Fruit fly (Drosophila melanogaster) whole organism, embryonic: ENCODE measurements around the gene Trs23.

ENCODE experiments used
- Aef1 ChIP-seq: fragments of 200-800 bp; sonication (Bioruptor generic); IDR thresholded peaks from 3 replicates; pipeline ENCODE4 v1.3.6; 2022; ENCODE audit warnings: missing biosample characterization, missing genetic modification characterization
- CG10366 ChIP-seq: fragments of 200-800 bp; sonication (Bioruptor generic); IDR thresholded peaks from 2 replicates; pipeline ENCODE4 v1.3.6; 2022; ENCODE audit warnings: missing biosample characterization, missing genetic modification characterization
- CG11560 ChIP-seq: fragments of 200-800 bp; sonication (Bioruptor generic); IDR thresholded peaks from 3 replicates; pipeline ENCODE4 v1.3.6; 2022; ENCODE audit warnings: missing biosample characterization, missing genetic modification characterization
- CG11695 ChIP-seq: fragments of 200-800 bp; sonication (Bioruptor generic); IDR thresholded peaks from 3 replicates; pipeline ENCODE4 v1.3.6; 2022; ENCODE audit warnings: missing biosample characterization, missing genetic modification characterization
- CG12391 ChIP-seq: fragments of 200-800 bp; sonication (Bioruptor generic); optimal IDR thresholded peaks from 3 replicates; lab custom pipeline; 2018; ENCODE audit warnings: missing biosample characterization, mild to moderate bottlenecking, missing genetic modification characterization, moderate library complexity
- CG12744 ChIP-seq: fragments of 200-800 bp; sonication (Bioruptor generic); optimal IDR thresholded peaks from 2 replicates; lab custom pipeline; 2016; ENCODE audit warnings: missing biosample characterization, missing genetic modification characterization
- CG14441 ChIP-seq: fragments of 200-800 bp; sonication (Bioruptor generic); IDR thresholded peaks from 2 replicates; pipeline ENCODE4 v1.3.6; 2022; ENCODE audit warnings: missing biosample characterization, missing genetic modification characterization
- CG15011 ChIP-seq: fragments of 200-800 bp; sonication (Bioruptor generic); optimal IDR thresholded peaks from 3 replicates; lab custom pipeline; 2018; ENCODE audit warnings: missing biosample characterization, mild to moderate bottlenecking, missing genetic modification characterization
- CG1529 ChIP-seq: fragments of 200-800 bp; sonication (Bioruptor generic); optimal IDR thresholded peaks from 3 replicates; lab custom pipeline; 2018; ENCODE audit warnings: missing biosample characterization, missing genetic modification characterization
- CG15696 ChIP-seq: fragments of 200-800 bp; sonication (Bioruptor generic); optimal IDR thresholded peaks from 2 replicates; lab custom pipeline; 2019; ENCODE audit warnings: missing biosample characterization, mild to moderate bottlenecking, missing genetic modification characterization, moderate library complexity
- CG17385 ChIP-seq: fragments of 200-800 bp; sonication (Bioruptor generic); optimal IDR thresholded peaks from 3 replicates; lab custom pipeline; 2018; ENCODE audit warnings: missing biosample characterization, mild to moderate bottlenecking, missing genetic modification characterization
- CG17568 ChIP-seq: fragments of 200-800 bp; sonication (Bioruptor generic); optimal IDR thresholded peaks from 2 replicates; lab custom pipeline; 2018; ENCODE audit warnings: missing biosample characterization, mild to moderate bottlenecking, missing genetic modification characterization, moderate library complexity
- CG17912 ChIP-seq: fragments of 200-800 bp; sonication (Bioruptor generic); optimal IDR thresholded peaks from 2 replicates; lab custom pipeline; 2018; ENCODE audit warnings: missing biosample characterization, mild to moderate bottlenecking, missing genetic modification characterization
- CG3065 ChIP-seq: fragments of 200-800 bp; sonication (Bioruptor generic); optimal IDR thresholded peaks from 2 replicates; lab custom pipeline; 2016; ENCODE audit warnings: missing biosample characterization, missing genetic modification characterization
- CG31388 ChIP-seq: fragments of 200-800 bp; sonication (Bioruptor generic); optimal IDR thresholded peaks from 2 replicates; lab custom pipeline; 2016; ENCODE audit warnings: missing biosample characterization, missing genetic modification characterization
- CG3281 ChIP-seq: fragments of 200-800 bp; sonication (Bioruptor generic); optimal IDR thresholded peaks from 3 replicates; lab custom pipeline; 2017; ENCODE audit warnings: missing biosample characterization, mild to moderate bottlenecking, missing genetic modification characterization
- CG3407 ChIP-seq: fragments of 200-800 bp; sonication (Bioruptor generic); optimal IDR thresholded peaks from 2 replicates; lab custom pipeline; 2018; ENCODE audit warnings: missing biosample characterization, mild to moderate bottlenecking, missing genetic modification characterization
- CG3995 ChIP-seq: fragments of 200-800 bp; sonication (Bioruptor generic); optimal IDR thresholded peaks from 3 replicates; lab custom pipeline; 2016; ENCODE audit warnings: missing biosample characterization, missing genetic modification characterization
- CG4854 ChIP-seq: fragments of 200-800 bp; sonication (Bioruptor generic); optimal IDR thresholded peaks from 2 replicates; lab custom pipeline; 2016; ENCODE audit warnings: missing biosample characterization, missing genetic modification characterization, inconsistent platforms
- CG6689 ChIP-seq: fragments of 200-800 bp; sonication (Bioruptor generic); IDR thresholded peaks from 2 replicates; pipeline ENCODE4 v1.3.6; 2022; ENCODE audit warnings: missing biosample characterization, missing genetic modification characterization
- CG8089 ChIP-seq: fragments of 200-800 bp; sonication (Bioruptor generic); optimal IDR thresholded peaks from 3 replicates; lab custom pipeline; 2016; ENCODE audit warnings: missing biosample characterization, missing genetic modification characterization
- D19B ChIP-seq: fragments of 200-800 bp; sonication (Bioruptor generic); optimal IDR thresholded peaks from 2 replicates; lab custom pipeline; 2017; ENCODE audit warnings: missing biosample characterization, mild to moderate bottlenecking, missing genetic modification characterization
- Elba2 ChIP-seq: fragments of 200-800 bp; sonication (Bioruptor generic); optimal IDR thresholded peaks from 3 replicates; lab custom pipeline; 2016; ENCODE audit warnings: missing biosample characterization, missing genetic modification characterization
- HLHmδ ChIP-seq: fragments of 200-800 bp; sonication (Bioruptor generic); optimal IDR thresholded peaks from 2 replicates; lab custom pipeline; 2018; ENCODE audit warnings: missing biosample characterization, mild to moderate bottlenecking, missing genetic modification characterization, moderate library complexity
- Hr51 ChIP-seq, 2 experiments: fragments of 200-800 bp; sonication (Bioruptor generic); optimal IDR thresholded peaks; 2 replicates in 1 of 2; 3 replicates in 1 of 2; lab custom pipeline; 2016 to 2018; ENCODE audit warnings: missing biosample characterization in 2 of 2, missing genetic modification characterization in 2 of 2, mild to moderate bottlenecking in 1 of 2, moderate library complexity in 1 of 2
- Nf-YA ChIP-seq: fragments of 200-800 bp; sonication (Bioruptor generic); IDR thresholded peaks from 2 replicates; pipeline ENCODE4 v1.3.6; 2022; ENCODE audit warnings: missing biosample characterization, missing genetic modification characterization
- Sox102F ChIP-seq: fragments of 200-800 bp; sonication (Bioruptor generic); optimal IDR thresholded peaks from 2 replicates; lab custom pipeline; 2018; ENCODE audit warnings: missing biosample characterization, mild to moderate bottlenecking, missing genetic modification characterization, moderate library complexity
- ara ChIP-seq: fragments of 200-800 bp; sonication (Bioruptor generic); IDR thresholded peaks from 2 replicates; pipeline ENCODE4 v1.3.6; 2022; ENCODE audit warnings: missing biosample characterization, missing genetic modification characterization
- chif ChIP-seq, 2 experiments: fragments of 200-800 bp; sonication (Bioruptor generic); optimal IDR thresholded peaks; 3 replicates each; lab custom pipeline; 2016; ENCODE audit warnings: missing biosample characterization in 2 of 2, missing genetic modification characterization in 2 of 2
- dati ChIP-seq: fragments of 200-800 bp; sonication (Bioruptor generic); IDR thresholded peaks from 2 replicates; pipeline ENCODE4 v1.3.6; 2022; ENCODE audit warnings: missing biosample characterization, missing genetic modification characterization
- fd3F ChIP-seq: fragments of 200-800 bp; sonication (Bioruptor generic); optimal IDR thresholded peaks from 2 replicates; lab custom pipeline; 2018; ENCODE audit warnings: missing biosample characterization, mild to moderate bottlenecking, missing genetic modification characterization, moderate library complexity
- fd64A ChIP-seq: fragments of 200-800 bp; sonication (Bioruptor generic); optimal IDR thresholded peaks from 3 replicates; lab custom pipeline; 2018; ENCODE audit warnings: missing biosample characterization, mild to moderate bottlenecking, missing genetic modification characterization
- fd96Cb ChIP-seq: fragments of 200-800 bp; sonication (Bioruptor generic); optimal IDR thresholded peaks from 2 replicates; lab custom pipeline; 2018; ENCODE audit warnings: missing biosample characterization, mild to moderate bottlenecking, missing genetic modification characterization, moderate library complexity
- ftz-f1 ChIP-seq: fragments of 200-800 bp; sonication (Bioruptor generic); optimal IDR thresholded peaks from 2 replicates; lab custom pipeline; 2016; ENCODE audit warnings: missing biosample characterization, missing genetic modification characterization
- gcm2 ChIP-seq: fragments of 200-800 bp; sonication (Bioruptor generic); optimal IDR thresholded peaks from 2 replicates; lab custom pipeline; 2016; ENCODE audit warnings: missing biosample characterization, missing genetic modification characterization
- ken ChIP-seq: fragments of 200-800 bp; sonication (Bioruptor generic); IDR thresholded peaks from 3 replicates; pipeline ENCODE4 v1.3.6; 2022; ENCODE audit warnings: missing biosample characterization, missing genetic modification characterization
- odd ChIP-seq: fragments of 200-800 bp; sonication (Bioruptor generic); optimal IDR thresholded peaks from 2 replicates; lab custom pipeline; 2017; ENCODE audit warnings: missing biosample characterization, mild to moderate bottlenecking, missing genetic modification characterization
- pan ChIP-seq, 4 experiments: fragments of >200 bp in 3 of 4; fragments of 200-800 bp in 1 of 4; sonication (Bioruptor generic) in 1 of 4; optimal IDR thresholded peaks in 3 of 4; IDR thresholded peaks in 1 of 4; 2 replicates each; pipeline versions ENCODE4 v1.3.6 to Lab custom; 2017 to 2022; ENCODE audit warnings: missing biosample characterization in 2 of 4, missing genetic modification characterization in 2 of 4, mixed read lengths in 1 of 4
- pfk ChIP-seq: fragments of 200-800 bp; sonication (Bioruptor generic); optimal IDR thresholded peaks from 2 replicates; lab custom pipeline; 2018; ENCODE audit warnings: missing biosample characterization, mild to moderate bottlenecking, missing genetic modification characterization, moderate library complexity
- pros ChIP-seq: fragments of 200-800 bp; sonication (Bioruptor generic); optimal IDR thresholded peaks from 3 replicates; lab custom pipeline; 2019; ENCODE audit warnings: missing biosample characterization, mild to moderate bottlenecking, missing genetic modification characterization, moderate library complexity
- sens ChIP-seq: fragments of 200-800 bp; sonication (Bioruptor generic); peaks from one replicate; lab custom pipeline; 2016; ENCODE audit warnings: missing biosample characterization, missing genetic modification characterization
- sqz ChIP-seq: fragments of 200-800 bp; sonication (Bioruptor generic); optimal IDR thresholded peaks from 3 replicates; lab custom pipeline; 2018; ENCODE audit warnings: missing biosample characterization, mild to moderate bottlenecking, missing genetic modification characterization
- tgo ChIP-seq: fragments of 200-800 bp; sonication (Bioruptor generic); IDR thresholded peaks from 3 replicates; pipeline ENCODE4 v1.3.6; 2022; ENCODE audit warnings: missing biosample characterization, missing genetic modification characterization
- tna ChIP-seq: fragments of 200-800 bp; sonication (Bioruptor generic); IDR thresholded peaks from 2 replicates; pipeline ENCODE4 v1.3.6; 2022; ENCODE audit warnings: missing biosample characterization, missing genetic modification characterization; ENCODE audit not compliant: partially characterized antibody
- vnd ChIP-seq: fragments of 200-800 bp; sonication (Bioruptor generic); IDR thresholded peaks from 3 replicates; pipeline ENCODE4 v1.3.6; 2022; ENCODE audit warnings: missing biosample characterization, missing genetic modification characterization; ENCODE audit not compliant: partially characterized antibody
- wek ChIP-seq: fragments of 200-800 bp; sonication (Bioruptor generic); optimal IDR thresholded peaks from 3 replicates; lab custom pipeline; 2018; ENCODE audit warnings: missing biosample characterization, mild to moderate bottlenecking, missing genetic modification characterization, moderate library complexity
- zen2 ChIP-seq: fragments of 200-800 bp; sonication (Bioruptor generic); IDR thresholded peaks from 3 replicates; pipeline ENCODE4 v1.3.6; 2022; ENCODE audit warnings: missing biosample characterization, missing genetic modification characterization; ENCODE audit not compliant: partially characterized antibody
- zfh2 ChIP-seq: fragments of 200-800 bp; sonication (Bioruptor generic); optimal IDR thresholded peaks from 2 replicates; lab custom pipeline; 2016; ENCODE audit warnings: missing biosample characterization, missing genetic modification characterization

The Trs23 gene

dm6 chr2L:8717618-8718336 is 31.7 kb downstream of the Trs23 start (continued):
- TF ChIP-seq ara (GFP tag; lab: Robert Waterston, UW) (peak; percentile 40), CG10366 (GFP tag; lab: Robert Waterston, UW) (peak; percentile 73), sqz (GFP tag; lab: Kevin White, UChicago) (peak; percentile 71), dati (GFP tag; lab: Robert Waterston, UW) (no peak), CG3281 (GFP tag; lab: Kevin White, UChicago) (peak; percentile 95), CG11560 (tag; lab: Robert Waterston, UW) (peak; percentile 77; the same call in 2 of the 3 replicates), HLHmδ (GFP tag; lab: Kevin White, UChicago) (peak; percentile 75), CG3065 (GFP tag; lab: Kevin White, UChicago) (peak; percentile 72), Aef1 (GFP tag; lab: Robert Waterston, UW) (peak; percentile 77), zen2 (GFP tag; lab: Robert Waterston, UW) (no peak), CG15696 (tag; lab: Kevin White, UChicago) (peak; percentile 62), CG12744 (GFP tag; lab: Kevin White, UChicago) (peak; percentile 55), CG3407 (GFP tag; lab: Kevin White, UChicago) (peak; percentile 81), CG17568 (GFP tag; lab: Kevin White, UChicago) (peak; percentile 83), wek (GFP tag; lab: Kevin White, UChicago) (peak; percentile 73), pros (GFP tag; lab: Kevin White, UChicago) (peak; percentile 47), D19B (GFP tag; lab: Kevin White, UChicago) (peak; percentile 85), CG4854 (GFP tag; lab: Kevin White, UChicago) (peak; percentile 57), vnd (GFP tag; lab: Robert Waterston, UW) (no peak), gcm2 (GFP tag; lab: Kevin White, UChicago) (peak; percentile 40), Sox102F (peak; percentile 93), fd64A (GFP tag; lab: Kevin White, UChicago) (peak; percentile 34), CG12391 (tag; lab: Kevin White, UChicago) (peak; percentile 94), fd96Cb (tag; lab: Kevin White, UChicago) (peak; percentile 85), chif (GFP tag; optimal IDR thresholded peaks at IDR 0.05; lab: Kevin White, UChicago) (peak; percentile 46 to 73), CG31388 (GFP tag; lab: Kevin White, UChicago) (peak; percentile 45), CG14441 (GFP tag; lab: Robert Waterston, UW) (peak; percentile 65), CG15011 (GFP tag; lab: Kevin White, UChicago) (peak; percentile 89), tna (GFP tag; lab: Robert Waterston, UW) (no peak), odd (GFP tag; lab: Kevin White, UChicago) (peak; percentile 94), Nf-YA (peak; percentile 51), ken (GFP tag; lab: Robert Waterston, UW) (0 out of 3 replicates have a peak, but pooled peaks have one; percentile 47), ftz-f1 (no peak), CG8089 (GFP tag; lab: Kevin White, UChicago) (peak; percentile 41), fd3F (GFP tag; lab: Kevin White, UChicago) (peak; percentile 88), pan (optimal IDR thresholded peaks at IDR 0.05; lab: Kevin White, UChicago) (no peak), pan (GFP tag; optimal IDR thresholded peaks at IDR 0.05 in 1 of 2, IDR thresholded peaks at IDR 0.05 in 1 of 2) (peak in 1 of 2 experiments; percentile 59), tgo (GFP tag; lab: Robert Waterston, UW) (peak; percentile 86), CG17912 (GFP tag; lab: Kevin White, UChicago) (no peak), CG11695 (GFP tag; lab: Robert Waterston, UW) (peak; percentile 82), CG17385 (peak; percentile 89), CG6689 (peak; percentile 86), Hr51 (GFP tag; optimal IDR thresholded peaks at IDR 0.05; lab: Kevin White, UChicago) (peak; percentile 60 to 96), pfk (GFP tag; lab: Kevin White, UChicago) (no peak), Elba2 (GFP tag; lab: Kevin White, UChicago) (peak; percentile 38), CG3995 (peak; percentile 45), CG1529 (GFP tag; lab: Kevin White, UChicago) (peak; percentile 87), sens (GFP tag; lab: Kevin White, UChicago) (peak; percentile 91), zfh2 (peak; percentile 72)
